Fruit fly (Drosophila melanogaster) whole organism, prepupa: ENCODE measurements around the gene MFS18.
A peak's percentile ranks its signal among the peaks of the same experiment; 100 is the strongest.

ENCODE experiments used
- CG11294 ChIP-seq: fragments of 200-800 bp; sonication (Bioruptor generic); IDR thresholded peaks from 2 replicates; pipeline ENCODE4 v1.3.6; 2022; ENCODE audit warnings: missing biosample characterization, missing genetic modification characterization
- CG11762 ChIP-seq: fragments of 200-800 bp; sonication (Bioruptor generic); optimal IDR thresholded peaks from 3 replicates; lab custom pipeline; 2016; ENCODE audit warnings: missing biosample characterization, missing genetic modification characterization; ENCODE audit not compliant: insufficient read depth
- CG11902 ChIP-seq: fragments of 200-800 bp; sonication (Bioruptor generic); optimal IDR thresholded peaks from 3 replicates; lab custom pipeline; 2016; ENCODE audit warnings: missing biosample characterization, missing genetic modification characterization
- CG1621 ChIP-seq: fragments of 200-800 bp; sonication (Bioruptor generic); optimal IDR thresholded peaks from 3 replicates; lab custom pipeline; 2018; ENCODE audit warnings: missing biosample characterization, mild to moderate bottlenecking, missing genetic modification characterization
- CG16779 ChIP-seq: fragments of 200-800 bp; sonication (Bioruptor generic); optimal IDR thresholded peaks from 3 replicates; lab custom pipeline; 2017; ENCODE audit warnings: missing biosample characterization, mild to moderate bottlenecking, missing genetic modification characterization
- CG3032 ChIP-seq: fragments of 200-800 bp; optimal IDR thresholded peaks from 2 replicates; lab custom pipeline; 2019; ENCODE audit warnings: missing biosample characterization, mild to moderate bottlenecking, missing genetic modification characterization, moderate library complexity
- CG32006 ChIP-seq: fragments of 200-800 bp; sonication (Bioruptor generic); optimal IDR thresholded peaks from 3 replicates; lab custom pipeline; 2017; ENCODE audit warnings: missing biosample characterization, mild to moderate bottlenecking, missing genetic modification characterization
- CG34406 ChIP-seq: fragments of 200-800 bp; sonication (Bioruptor generic); optimal IDR thresholded peaks from 3 replicates; lab custom pipeline; 2016; ENCODE audit warnings: missing biosample characterization, missing genetic modification characterization
- CG3919 ChIP-seq: fragments of 200-800 bp; sonication (Bioruptor generic); optimal IDR thresholded peaks from 3 replicates; lab custom pipeline; 2016; ENCODE audit warnings: missing biosample characterization, missing genetic modification characterization
- CG6276 ChIP-seq: fragments of 200-800 bp; sonication (Bioruptor generic); optimal IDR thresholded peaks from 2 replicates; lab custom pipeline; 2017; ENCODE audit warnings: missing biosample characterization, mild to moderate bottlenecking, missing genetic modification characterization
- CG6792 ChIP-seq: fragments of 200-800 bp; sonication (Bioruptor generic); optimal IDR thresholded peaks from 3 replicates; lab custom pipeline; 2016; ENCODE audit warnings: missing biosample characterization, missing genetic modification characterization
- CG6808 ChIP-seq: fragments of 200-800 bp; sonication (Bioruptor generic); optimal IDR thresholded peaks from 3 replicates; lab custom pipeline; 2017; ENCODE audit warnings: missing biosample characterization, missing genetic modification characterization, mild to moderate bottlenecking, moderate library complexity, missing genetic modification reagents
- CG6854 ChIP-seq: fragments of 200-800 bp; sonication (Bioruptor generic); optimal IDR thresholded peaks from 2 replicates; lab custom pipeline; 2017; ENCODE audit warnings: missing biosample characterization, mild to moderate bottlenecking, missing genetic modification characterization
- CG7368 ChIP-seq: fragments of 200-800 bp; sonication (Bioruptor generic); optimal IDR thresholded peaks from 3 replicates; lab custom pipeline; 2016; ENCODE audit warnings: missing biosample characterization, missing genetic modification characterization
- CG8119 ChIP-seq: fragments of 200-800 bp; sonication (Bioruptor generic); IDR thresholded peaks from 3 replicates; pipeline ENCODE4 v1.3.6; 2022; ENCODE audit warnings: missing biosample characterization, missing genetic modification characterization
- CG8319 ChIP-seq: fragments of 200-800 bp; sonication (Bioruptor generic); optimal IDR thresholded peaks from 3 replicates; lab custom pipeline; 2016; ENCODE audit warnings: missing biosample characterization, missing genetic modification characterization
- CG8632 ChIP-seq: fragments of 200-800 bp; sonication (Bioruptor generic); optimal IDR thresholded peaks from 3 replicates; lab custom pipeline; 2016; ENCODE audit warnings: missing biosample characterization, missing genetic modification characterization
- Eip75B ChIP-seq: fragments of 200-800 bp; sonication (Bioruptor generic); optimal IDR thresholded peaks from 3 replicates; lab custom pipeline; 2016; ENCODE audit warnings: missing biosample characterization, missing genetic modification characterization
- Eip78C ChIP-seq: fragments of 200-800 bp; sonication (Bioruptor generic); peaks from one replicate; lab custom pipeline; 2016; ENCODE audit warnings: missing biosample characterization, missing genetic modification characterization
- Gug ChIP-seq: fragments of 200-800 bp; sonication (Bioruptor generic); IDR thresholded peaks from 2 replicates; pipeline ENCODE4 v1.3.6; 2022; ENCODE audit warnings: missing biosample characterization, missing genetic modification characterization
- Hr38 ChIP-seq: sonication (Bioruptor generic); optimal IDR thresholded peaks from 2 replicates; lab custom pipeline; 2016; ENCODE audit warnings: missing biosample characterization, missing genetic modification characterization
- Smox ChIP-seq: fragments of 200-800 bp; sonication (Bioruptor generic); optimal IDR thresholded peaks from 3 replicates; lab custom pipeline; 2016; ENCODE audit warnings: missing biosample characterization, missing genetic modification characterization
- Sox102F ChIP-seq: fragments of 200-800 bp; sonication (Bioruptor generic); optimal IDR thresholded peaks from 2 replicates; lab custom pipeline; 2016; ENCODE audit warnings: missing biosample characterization, mild to moderate bottlenecking, missing genetic modification characterization
- Sox14 ChIP-seq: fragments of 200-800 bp; sonication (Bioruptor generic); optimal IDR thresholded peaks from 3 replicates; lab custom pipeline; 2016; ENCODE audit warnings: missing biosample characterization, missing genetic modification characterization
- achi ChIP-seq: fragments of 200-800 bp; sonication (Bioruptor generic); optimal IDR thresholded peaks from 3 replicates; lab custom pipeline; 2016; ENCODE audit warnings: missing biosample characterization, missing genetic modification characterization
- acj6 ChIP-seq: fragments of 200-800 bp; sonication (Bioruptor generic); optimal IDR thresholded peaks from 3 replicates; lab custom pipeline; 2016; ENCODE audit warnings: missing biosample characterization, missing genetic modification characterization
- dsx ChIP-seq: fragments of 200-800 bp; optimal IDR thresholded peaks from 3 replicates; lab custom pipeline; 2019; ENCODE audit warnings: missing biosample characterization, mild to moderate bottlenecking, missing genetic modification characterization, moderate library complexity; ENCODE audit not compliant: poor library complexity, severe bottlenecking
- eg ChIP-seq: fragments of 200-800 bp; sonication (Bioruptor generic); IDR thresholded peaks from 3 replicates; pipeline ENCODE4 v1.3.6; 2022; ENCODE audit warnings: missing biosample characterization, missing genetic modification characterization
- esn ChIP-seq: fragments of 200-800 bp; sonication (Bioruptor generic); optimal IDR thresholded peaks from 2 replicates; lab custom pipeline; 2016; ENCODE audit warnings: missing biosample characterization, mild to moderate bottlenecking, missing genetic modification characterization, moderate library complexity
- fd85E ChIP-seq: fragments of 200-800 bp; sonication (Bioruptor generic); optimal IDR thresholded peaks from 3 replicates; lab custom pipeline; 2016; ENCODE audit warnings: missing biosample characterization, missing genetic modification characterization
- lz ChIP-seq: fragments of 200-800 bp; sonication (Bioruptor generic); optimal IDR thresholded peaks from 3 replicates; lab custom pipeline; 2016; ENCODE audit warnings: missing biosample characterization, missing genetic modification characterization
- salr ChIP-seq, 2 experiments: fragments of 200-800 bp; sonication (Bioruptor generic); optimal IDR thresholded peaks; 3 replicates each; lab custom pipeline; 2016 to 2018; ENCODE audit warnings: missing biosample characterization in 2 of 2, missing genetic modification characterization in 2 of 2, mild to moderate bottlenecking in 1 of 2
- ss ChIP-seq, 2 experiments: fragments of 200-800 bp; sonication (Bioruptor generic); optimal IDR thresholded peaks; 2 replicates in 1 of 2; 3 replicates in 1 of 2; lab custom pipeline; 2017 to 2018; ENCODE audit warnings: mild to moderate bottlenecking in 2 of 2, missing biosample characterization in 2 of 2, missing genetic modification characterization in 2 of 2, moderate library complexity in 1 of 2
- svp ChIP-seq: fragments of 200-800 bp; sonication (Bioruptor generic); peaks from one replicate; lab custom pipeline; 2016; ENCODE audit warnings: missing biosample characterization, missing genetic modification characterization
- vri ChIP-seq: fragments of 200-800 bp; sonication (Bioruptor generic); optimal IDR thresholded peaks from 3 replicates; lab custom pipeline; 2016; ENCODE audit warnings: missing biosample characterization, mild to moderate bottlenecking, missing genetic modification characterization

Gene MFS18

DNA sequence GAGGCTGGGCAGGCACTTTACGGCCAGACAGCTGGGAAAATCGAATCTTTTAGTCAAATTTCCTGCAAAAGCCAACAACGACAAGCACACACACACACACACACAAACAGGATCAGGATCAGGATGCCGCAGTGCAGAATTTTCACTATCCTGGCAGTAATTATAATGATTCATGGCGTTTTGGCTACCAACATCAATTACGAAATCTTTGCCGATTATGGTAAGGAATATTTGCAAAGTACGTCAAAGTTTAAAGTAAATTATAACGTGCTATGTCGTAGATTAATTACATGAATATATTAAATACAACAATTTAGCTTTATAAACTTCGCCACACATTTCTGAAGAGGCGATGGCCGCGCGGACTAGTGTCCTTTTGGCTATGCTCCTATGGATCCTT lies 14.8 kb downstream of the MFS18 start, which contains the start of the genes CG34177 and CG34178:
Gene CG34177, plus strand, starts transcription at position 301 of the 400 bp plus-strand sequence.
Gene CG34178, plus strand, starts transcription at position 301 of the 400 bp plus-strand sequence.
- TF ChIP-seq vri, result no peak
- no peak for TF ChIP-seq CG6854 (GFP tag; lab: Kevin White, UChicago)
- no peak for TF ChIP-seq salr (GFP tag; optimal IDR thresholded peaks at IDR 0.05; lab: Kevin White, UChicago)
- peak; percentile 21 for TF ChIP-seq svp
- TF ChIP-seq CG16779 (tag; lab: Kevin White, UChicago), result no peak
- TF ChIP-seq Eip78C (GFP tag; lab: Kevin White, UChicago), result no peak
- TF ChIP-seq, all 60 proteins: peak for 1

dm6 chr2L:4422154-4422553 lies 26.3 kb downstream of the MFS18 start:
- TF ChIP-seq CG1621 (tag; lab: Kevin White, UChicago) (no peak), CG34406 (no peak), CG11294 (no peak), Eip75B (no peak), CG7368 (GFP tag; lab: Kevin White, UChicago) (no peak), CG6792 (GFP tag; lab: Kevin White, UChicago) (no peak), CG3919 (GFP tag; lab: Kevin White, UChicago) (no peak), Eip78C (GFP tag; lab: Kevin White, UChicago) (no peak), CG8319 (GFP tag; lab: Kevin White, UChicago) (no peak), Hr38 (GFP tag; lab: Kevin White, UChicago) (no peak), Sox14 (GFP tag; lab: Kevin White, UChicago) (no peak), CG32006 (GFP tag; lab: Kevin White, UChicago) (no peak), CG6276 (GFP tag; lab: Kevin White, UChicago) (no peak), lz (no peak), eg (GFP tag; lab: Robert Waterston, UW) (no peak), acj6 (GFP tag; lab: Kevin White, UChicago) (no peak), svp (no peak), CG6854 (GFP tag; lab: Kevin White, UChicago) (no peak)
- TF ChIP-seq, all 60 proteins: peak for 0

dm6 chr2L:4418819-4419218 lies 29.6 kb downstream of the MFS18 start:
- TF ChIP-seq esn (GFP tag; lab: Kevin White, UChicago), result no peak
- TF ChIP-seq CG11902 (GFP tag; lab: Kevin White, UChicago), result no peak
- TF ChIP-seq CG32006 (GFP tag; lab: Kevin White, UChicago), result no peak
- no peak for TF ChIP-seq fd85E (GFP tag; lab: Kevin White, UChicago)
- TF ChIP-seq Eip75B, result no peak
- TF ChIP-seq CG3032 (tag; lab: Kevin White, UChicago), result no peak
- TF ChIP-seq Gug, result no peak
- TF ChIP-seq Smox, result no peak
- no peak for TF ChIP-seq CG8632 (GFP tag; lab: Kevin White, UChicago)

DNA sequence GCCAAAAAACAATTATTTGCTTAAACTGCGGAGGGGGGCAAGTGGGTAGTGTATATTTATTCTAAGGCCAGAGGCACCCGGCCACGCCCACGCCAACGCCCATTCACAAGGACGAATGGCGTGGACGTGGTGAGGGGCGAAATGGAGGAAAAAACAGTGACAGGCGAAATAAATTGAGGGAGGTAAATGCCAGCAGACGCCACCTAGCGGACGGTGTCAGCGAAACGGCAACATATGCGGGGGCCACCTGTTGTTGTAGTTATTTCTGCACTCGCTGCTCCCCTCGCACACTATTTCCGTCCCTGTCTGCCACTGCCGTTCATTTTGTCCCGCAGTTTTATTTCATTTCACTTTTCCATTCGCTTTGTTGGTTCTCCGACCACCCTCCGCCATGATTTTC lies 30.5 kb downstream of the MFS18 start:
- TF ChIP-seq ss (GFP tag; optimal IDR thresholded peaks at IDR 0.05; lab: Kevin White, UChicago) (no peak), CG3919 (GFP tag; lab: Kevin White, UChicago) (no peak), achi (no peak), CG16779 (tag; lab: Kevin White, UChicago) (no peak), CG11762 (GFP tag; lab: Kevin White, UChicago) (no peak), CG8632 (GFP tag; lab: Kevin White, UChicago) (no peak), CG8119 (no peak), Eip78C (GFP tag; lab: Kevin White, UChicago) (no peak), dsx (GFP tag; lab: Kevin White, UChicago) (no peak), CG6808 (GFP tag; lab: Kevin White, UChicago) (no peak), Sox102F (GFP tag; lab: Kevin White, UChicago) (no peak)
